Worm (Caenorhabditis elegans) whole organism, dauer: Measurements from ENCODE around the gene unc-42.

Experiments used
- unc-62 ChIP-seq: sonication (generic microtip); optimal IDR thresholded peaks from 2 replicates; lab custom pipeline; 2017; ENCODE audit warnings: missing biosample characterization, missing genetic modification reagents, missing genetic modification characterization

Gene unc-42

DNA sequence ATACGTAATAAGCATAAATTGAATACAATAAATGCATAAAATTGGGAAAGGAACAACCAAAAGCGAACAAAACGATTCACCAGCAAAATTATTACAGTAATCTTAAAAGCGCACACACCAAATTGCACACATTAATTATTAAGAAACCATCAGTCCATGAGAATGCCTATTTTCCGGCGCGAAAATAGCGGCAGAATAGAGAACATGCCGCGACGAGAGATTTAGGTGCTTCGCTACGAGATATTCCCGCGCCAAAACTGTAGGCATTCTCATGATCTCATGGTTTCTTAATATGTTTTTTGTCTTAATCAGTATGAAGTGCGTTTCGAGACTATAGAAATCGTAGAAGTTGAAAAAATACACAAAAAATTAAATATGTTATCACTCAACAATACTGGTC, 15.0 kb upstream of the unc-42 start:
- TF ChIP-seq unc-62 (GFP tag; lab: Kevin White, UChicago), result no peak

DNA sequence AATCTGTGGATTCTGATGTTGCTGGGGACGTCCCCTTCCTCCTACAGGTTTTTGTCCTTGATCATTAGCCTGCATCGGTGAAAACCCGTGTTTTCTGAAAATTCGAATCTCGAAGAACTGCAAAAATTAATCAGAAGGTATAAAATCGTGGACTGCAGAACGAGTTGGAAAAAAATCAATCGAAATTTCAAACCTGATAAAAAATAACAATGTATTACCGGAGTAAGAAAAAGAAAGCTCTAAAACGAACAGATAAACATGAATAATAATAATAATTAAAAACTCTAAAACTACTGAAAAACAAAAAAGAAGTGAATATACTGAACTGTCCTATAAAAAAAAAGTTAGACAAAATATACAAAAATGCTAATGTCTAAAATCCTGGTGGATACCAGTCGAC, 13.8 kb upstream of the unc-42 start, which contains the start of gene F46B6.5:
Gene F46B6.5 (minus strand): TSS at position 101 of the 400 bp plus-strand sequence.
- TF ChIP-seq unc-62 (GFP tag; lab: Kevin White, UChicago), result no peak

DNA sequence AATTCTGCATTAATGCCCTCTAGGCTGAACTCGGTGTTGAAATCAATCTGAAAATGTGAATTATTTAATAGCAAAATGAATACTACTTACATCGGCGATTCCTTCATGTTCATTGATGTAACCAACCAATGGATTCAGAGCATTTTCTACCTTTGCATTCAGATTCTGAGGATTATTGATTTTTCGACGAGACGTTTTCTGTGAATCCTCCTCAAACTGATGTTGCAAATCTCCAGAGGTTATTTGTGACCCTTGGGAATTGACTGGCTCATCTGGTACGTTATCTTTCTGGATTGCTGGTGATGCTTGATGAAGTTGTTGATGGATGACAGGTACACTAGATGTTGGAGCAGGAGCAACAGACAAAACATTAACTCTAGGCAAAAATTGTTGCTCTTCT, 12.9 kb upstream of the unc-42 start:
- TF ChIP-seq unc-62 (GFP tag; lab: Kevin White, UChicago), result no peak

DNA sequence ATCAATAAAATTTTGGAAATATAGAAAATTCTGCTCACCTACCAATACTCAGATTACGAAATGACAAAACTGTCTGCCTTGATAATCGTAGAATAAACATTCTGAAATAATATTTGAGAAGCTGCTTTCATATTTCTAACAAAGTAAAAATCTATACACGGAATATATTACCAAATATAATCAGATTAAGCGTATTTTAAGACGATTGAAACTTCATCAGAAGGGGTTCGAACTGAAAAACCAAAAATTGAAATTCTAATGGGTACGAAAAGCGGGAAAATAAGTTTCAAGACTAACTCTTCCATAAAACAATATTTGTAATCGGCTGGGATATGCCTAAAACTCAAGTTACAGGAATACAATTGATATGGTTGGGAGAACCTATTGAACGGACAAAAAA, 10.2 kb upstream of the unc-42 start, which contains the start of gene F46B6.4:
Gene F46B6.4 (minus strand): TSS at position 101 of the 400 bp plus-strand sequence.
- no peak for TF ChIP-seq unc-62 (GFP tag; lab: Kevin White, UChicago)

DNA sequence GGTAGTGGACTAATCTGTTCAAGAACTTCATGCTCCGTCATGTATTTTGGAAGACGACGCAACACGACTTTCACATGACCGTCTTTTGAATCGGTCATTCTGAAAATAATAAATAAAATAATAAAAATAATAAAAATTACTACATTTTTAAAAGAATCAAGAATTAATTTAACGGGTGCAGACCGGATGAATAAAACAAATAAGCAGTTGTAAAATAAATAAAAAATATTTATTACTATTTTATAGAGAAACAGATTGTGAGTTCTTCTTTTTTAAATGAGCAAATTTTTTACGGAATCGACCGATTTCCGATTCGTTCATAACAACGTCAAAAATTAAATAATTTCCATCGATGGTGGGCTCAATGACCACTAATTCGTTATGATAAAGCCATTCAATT, 8.5 kb upstream of the unc-42 start, which contains the start of gene smg-4:
Gene smg-4 (minus strand): TSS at position 101 of the 400 bp plus-strand sequence.
- no peak for TF ChIP-seq unc-62 (GFP tag; lab: Kevin White, UChicago)

DNA sequence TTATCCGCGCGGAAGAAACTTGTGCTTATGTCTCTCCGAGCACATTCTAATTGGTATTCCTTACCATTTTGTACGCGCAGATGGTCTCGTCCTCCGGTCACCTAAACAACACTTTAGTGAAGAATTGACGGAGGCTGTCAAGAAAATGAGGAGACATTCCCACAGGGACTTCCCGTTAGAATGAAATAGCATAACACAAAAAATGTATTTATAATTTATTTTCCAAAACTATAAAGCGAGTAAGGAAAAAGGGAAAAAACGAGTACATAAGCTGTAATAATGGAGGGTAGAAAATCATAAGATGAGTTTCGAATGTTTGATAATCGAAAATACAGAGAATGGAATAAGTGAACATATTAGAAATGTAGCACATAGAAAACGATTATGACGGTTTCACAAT, 6.5 kb upstream of the unc-42 start, which contains the start of gene F46B6.12:
Gene F46B6.12 (minus strand): TSS at position 101 of the 400 bp plus-strand sequence.
- no peak for TF ChIP-seq unc-62 (GFP tag; lab: Kevin White, UChicago)

DNA sequence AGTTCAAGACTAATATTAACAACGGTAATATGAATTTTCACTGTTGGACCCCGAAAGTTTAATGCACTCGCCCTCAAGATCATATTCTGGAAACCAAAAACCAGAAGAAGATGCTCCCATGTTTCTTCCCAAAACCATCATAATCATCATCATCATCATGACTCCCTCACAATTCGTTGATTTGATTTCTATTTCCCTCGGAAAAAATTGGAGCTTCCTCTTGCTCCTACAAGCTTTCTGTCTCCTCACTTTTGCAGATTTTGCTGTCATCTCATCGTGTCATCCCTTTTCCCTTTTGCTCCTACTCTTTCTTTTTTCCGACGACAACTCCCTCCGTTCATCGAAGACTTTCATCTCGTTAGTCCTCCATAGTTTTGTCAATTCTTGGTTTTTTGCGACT, 2.8 kb upstream of the unc-42 start, which contains the start of gene F46B6.2:
Gene F46B6.2 (plus strand): TSS at position 316 of the 400 bp plus-strand sequence.
- TF ChIP-seq unc-62 (GFP tag; lab: Kevin White, UChicago), result no peak

DNA sequence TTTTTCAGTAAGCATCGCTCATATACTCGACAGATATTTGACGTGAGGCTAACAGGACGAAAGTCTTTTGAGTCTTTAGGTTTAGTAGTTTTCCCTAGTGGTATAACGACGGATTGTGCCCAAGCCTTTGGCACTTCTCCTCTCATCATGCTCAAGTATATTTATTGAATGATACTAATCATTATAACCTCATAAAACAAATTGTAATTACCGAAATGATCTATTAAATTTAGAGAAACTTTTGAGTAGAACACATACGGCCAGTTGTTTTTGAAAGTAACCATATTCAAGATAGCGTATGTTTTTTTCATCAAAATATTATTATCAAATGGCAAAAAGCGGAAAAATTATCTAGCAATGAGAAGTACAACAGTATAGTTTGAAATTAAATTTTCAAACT, 2.1 kb upstream of the unc-42 start:
- no peak for TF ChIP-seq unc-62 (GFP tag; lab: Kevin White, UChicago)

DNA sequence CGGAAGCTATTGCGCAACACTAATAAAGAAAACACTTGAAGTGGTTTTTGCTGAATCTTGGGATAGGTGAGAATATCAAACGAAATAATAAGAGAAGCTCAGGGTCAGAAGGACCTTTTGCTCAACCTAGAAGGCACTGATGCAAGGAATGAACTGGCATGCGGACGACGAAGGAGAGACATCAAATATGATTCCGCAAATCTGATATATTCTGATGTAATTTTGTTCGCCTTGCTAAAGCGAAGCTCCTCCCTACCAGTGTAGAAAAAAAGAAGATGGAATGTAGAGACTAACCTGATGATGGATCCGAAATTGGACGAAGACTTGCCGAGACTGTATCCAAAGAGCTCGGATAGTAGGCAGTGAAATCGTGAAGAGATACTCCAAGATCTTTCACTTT, 1.2 kb downstream of the unc-42 start:
- TF ChIP-seq unc-62 (GFP tag; lab: Kevin White, UChicago), result no peak

DNA sequence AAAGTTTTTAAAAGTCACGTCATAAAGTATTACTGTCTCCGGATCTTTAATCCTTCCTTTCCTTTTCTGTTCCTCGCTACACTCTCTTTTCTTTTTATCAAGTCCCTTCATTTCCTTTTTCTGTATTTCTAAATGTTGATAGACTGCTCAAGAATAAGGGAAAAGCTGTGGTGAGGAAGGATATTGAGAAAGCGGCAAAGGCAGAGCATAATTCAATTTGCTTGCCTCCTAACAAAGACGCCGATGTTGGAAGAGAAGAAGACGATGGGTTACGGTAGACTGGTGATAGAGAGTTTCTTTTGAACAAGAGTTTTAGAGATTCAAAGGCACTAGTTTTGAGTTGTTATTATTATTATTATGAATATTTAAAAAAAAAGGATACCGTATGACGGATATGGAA, 3.6 kb downstream of the unc-42 start:
- no peak for TF ChIP-seq unc-62 (GFP tag; lab: Kevin White, UChicago)

DNA sequence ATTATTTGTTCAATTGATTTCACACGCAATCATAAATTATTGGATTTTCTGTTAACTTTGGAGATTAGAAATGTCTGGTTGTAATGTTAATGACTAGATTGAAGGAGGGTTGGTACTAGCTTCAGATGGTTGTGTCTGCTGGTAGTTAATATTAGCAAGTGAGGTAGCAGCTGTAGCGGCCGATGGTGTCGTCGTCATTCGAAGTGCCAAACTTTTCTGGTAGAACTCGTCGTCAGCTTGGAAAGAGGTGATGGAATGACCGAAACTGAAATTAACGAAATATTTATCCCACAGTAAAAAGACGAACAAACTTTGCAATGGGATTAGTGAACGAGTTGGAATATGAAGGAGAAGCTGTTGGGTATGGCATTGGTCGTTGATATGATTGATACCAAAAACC, 4.6 kb downstream of the unc-42 start:
- no peak for TF ChIP-seq unc-62 (GFP tag; lab: Kevin White, UChicago)

DNA sequence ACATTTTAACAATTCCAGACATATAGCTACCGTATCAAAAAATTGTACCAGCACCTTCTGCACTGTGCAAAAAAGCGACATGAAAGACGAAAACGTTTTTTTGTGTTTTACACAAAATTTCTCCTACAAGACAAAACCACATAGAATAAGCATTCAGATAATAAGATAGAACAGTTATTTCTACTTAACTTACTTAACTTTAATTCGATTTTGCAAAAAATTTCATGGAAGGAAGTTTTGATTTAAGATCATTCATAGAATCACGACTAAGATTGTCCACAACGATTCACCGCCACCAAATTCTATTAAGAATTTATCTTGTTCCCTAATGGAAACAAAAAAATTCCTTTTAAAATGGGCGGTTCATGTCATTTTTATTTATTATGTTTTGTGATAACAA, 5.4 kb downstream of the unc-42 start:
- no peak for TF ChIP-seq unc-62 (GFP tag; lab: Kevin White, UChicago)

DNA sequence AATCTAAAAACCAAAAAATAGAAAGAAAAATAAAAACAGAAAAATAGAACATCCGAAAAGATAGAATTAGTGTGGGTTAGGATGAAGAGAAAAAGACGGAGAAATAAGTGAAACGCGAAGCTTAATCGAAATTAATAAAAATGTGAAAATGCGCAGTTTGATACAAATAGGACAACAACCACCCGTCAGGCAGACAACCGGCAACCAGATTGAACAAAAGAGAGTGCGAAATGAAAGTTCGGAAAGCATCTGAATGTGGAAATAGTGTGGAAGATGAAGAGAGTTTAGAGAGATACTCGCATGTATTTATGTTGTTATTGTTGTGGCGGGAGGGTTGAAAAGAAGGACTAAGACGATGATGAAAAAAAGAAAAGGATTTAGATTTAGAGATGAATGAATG, 10.8 kb downstream of the unc-42 start:
- no peak for TF ChIP-seq unc-62 (GFP tag; lab: Kevin White, UChicago)

DNA sequence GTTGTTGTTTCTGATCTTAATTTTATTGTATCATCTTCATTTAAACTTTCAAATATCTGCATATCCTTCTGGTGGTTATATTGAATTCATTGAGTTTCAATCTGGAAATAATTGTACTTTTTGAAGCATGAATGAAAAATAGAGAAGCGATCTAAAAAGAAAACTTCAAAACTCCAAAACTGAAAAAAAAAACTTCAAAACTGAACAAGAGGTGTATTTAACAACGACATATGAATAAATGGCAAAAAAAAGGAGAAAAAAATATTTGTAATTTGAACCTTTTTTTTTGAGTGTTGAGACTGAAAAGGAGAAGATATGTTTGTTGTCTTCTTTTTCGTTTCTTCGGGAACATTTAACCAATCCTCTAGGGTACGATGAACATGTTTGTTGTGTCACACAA, 11.3 kb downstream of the unc-42 start, which contains the start of gene F58E6.11:
Gene F58E6.11 (minus strand): TSS at position 101 of the 400 bp plus-strand sequence.
- no peak for TF ChIP-seq unc-62 (GFP tag; lab: Kevin White, UChicago)

DNA sequence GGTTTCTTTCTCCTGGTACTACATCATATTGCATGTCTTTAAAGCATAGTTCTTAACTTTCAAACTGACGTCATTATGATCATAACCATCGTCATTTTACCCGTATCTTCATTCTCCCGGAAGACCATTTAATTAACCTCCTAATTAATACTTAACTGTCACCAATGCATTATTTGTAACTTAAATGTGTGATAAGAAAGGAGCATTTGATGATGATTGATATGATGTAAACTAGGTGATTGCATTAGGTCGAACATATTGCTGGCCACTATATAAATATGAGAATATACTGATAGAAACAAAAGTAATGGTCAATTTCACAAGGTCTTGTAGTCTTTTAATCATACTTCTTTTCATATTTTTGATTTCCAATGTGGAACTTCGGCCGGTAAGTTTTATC, 12.9 kb downstream of the unc-42 start, which contains the start of gene hrg-3:
Gene hrg-3 (plus strand): TSS at position 227 of the 400 bp plus-strand sequence.
- no peak for TF ChIP-seq unc-62 (GFP tag; lab: Kevin White, UChicago)

DNA sequence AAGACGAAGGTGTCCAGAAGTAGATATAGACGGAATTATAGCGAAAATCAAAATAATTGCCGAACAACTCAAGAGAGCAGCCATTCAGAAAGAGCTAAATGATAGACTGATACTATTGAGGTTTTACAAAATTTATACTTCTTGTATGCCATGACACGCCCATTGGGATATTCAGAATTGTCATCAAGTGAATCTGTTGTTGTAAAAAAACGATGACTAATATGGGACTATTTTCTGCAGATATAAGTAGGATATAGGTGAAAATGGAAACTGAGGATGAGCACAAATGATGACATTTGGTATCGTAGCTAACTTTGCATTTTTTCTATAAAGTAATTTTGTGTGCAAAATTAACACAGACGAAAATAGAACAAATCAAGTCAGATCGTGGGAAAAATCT, 13.5 kb downstream of the unc-42 start, which contains the start of gene F58E6.8:
Gene F58E6.8 (minus strand): TSS at position 101 of the 400 bp plus-strand sequence.
- no peak for TF ChIP-seq unc-62 (GFP tag; lab: Kevin White, UChicago)

DNA sequence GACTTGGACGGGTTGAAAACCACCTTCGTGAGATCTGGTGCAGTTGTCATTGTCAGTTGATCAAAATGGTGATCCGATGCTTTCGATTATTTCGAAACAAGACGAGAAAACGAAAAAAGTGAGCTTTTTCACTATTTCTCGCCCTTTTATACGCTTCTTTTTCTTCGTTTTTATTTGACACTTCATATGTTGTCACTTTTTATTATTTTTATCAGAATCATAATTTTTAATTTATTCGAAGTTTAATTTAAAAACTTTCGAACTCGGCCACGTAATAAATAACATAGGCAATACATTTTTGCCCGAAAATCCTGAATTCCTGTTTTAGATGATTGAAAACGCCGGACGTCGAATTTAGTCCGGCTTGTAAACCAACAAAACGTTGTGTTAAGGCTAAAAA, 14.7 kb downstream of the unc-42 start, which contains the start of gene F58E6.5:
Gene F58E6.5 (minus strand): TSS at position 101 of the 400 bp plus-strand sequence.
- no peak for TF ChIP-seq unc-62 (GFP tag; lab: Kevin White, UChicago)
